Worm (Caenorhabditis elegans): ENCODE measurements around the gene M03F4.4.

M03F4.4 gene

ce11 chrX:4982009-4982625 is 24.9 kb upstream of the M03F4.4 start:
- no peak for TF ChIP-seq ets-7 (tag; optimal IDR thresholded peaks at IDR 0.05)
- no peak for TF ChIP-seq aly-1 (tag; optimal IDR thresholded peaks at IDR 0.05)
- no peak for TF ChIP-seq pes-1 (GFP tag; IDR thresholded peaks at IDR 0.05)
- no peak for TF ChIP-seq tbx-37 (GFP tag; conservative IDR thresholded peaks at IDR 0.05)
- no peak for TF ChIP-seq hmbx-1 (tag; optimal IDR thresholded peaks at IDR 0.05)
- no peak for TF ChIP-seq hnd-1 (tag; optimal IDR thresholded peaks at IDR 0.05)
- TF ChIP-seq flt-1 (GFP tag; IDR thresholded peaks at IDR 0.05): no peak
- no peak for TF ChIP-seq scrt-1 (GFP tag; IDR thresholded peaks at IDR 0.05)

- TF ChIP-seq B0310.2 (tag; optimal IDR thresholded peaks at IDR 0.05): no peak
- TF ChIP-seq scrt-1 (GFP tag; IDR thresholded peaks at IDR 0.05): no peak
- no peak for TF ChIP-seq ets-7 (tag; optimal IDR thresholded peaks at IDR 0.05)
- TF ChIP-seq flt-1 (GFP tag; IDR thresholded peaks at IDR 0.05): no peak
- no peak for TF ChIP-seq F13C5.2 (tag; optimal IDR thresholded peaks at IDR 0.05)
- TF ChIP-seq sea-1 (GFP tag; conservative IDR thresholded peaks at IDR 0.05): no peak
- no peak for TF ChIP-seq hnd-1 (tag; optimal IDR thresholded peaks at IDR 0.05)
- TF ChIP-seq hmbx-1 (tag; optimal IDR thresholded peaks at IDR 0.05): no peak
- no peak for TF ChIP-seq ama-1 (optimal IDR thresholded peaks at IDR 0.05)
- TF ChIP-seq aly-1 (tag; optimal IDR thresholded peaks at IDR 0.05): no peak
- TF ChIP-seq pes-1 (GFP tag; IDR thresholded peaks at IDR 0.05): no peak
- TF ChIP-seq tbx-11 (GFP tag; IDR thresholded peaks at IDR 0.05): no peak
- TF ChIP-seq tbx-37 (GFP tag; conservative IDR thresholded peaks at IDR 0.05): no peak
- no peak for TF ChIP-seq ceh-36 (tag; optimal IDR thresholded peaks at IDR 0.05)
- no peak for TF ChIP-seq hmg-4 (GFP tag; optimal IDR thresholded peaks at IDR 0.05)
- TF ChIP-seq tra-4 (tag; optimal IDR thresholded peaks at IDR 0.05): no peak
- TF ChIP-seq ceh-13 (GFP tag; optimal IDR thresholded peaks at IDR 0.05): no peak
Measured at ce11 chrX:4981579-4981978, 24.4 kb upstream of the M03F4.4 start.

- TF ChIP-seq F13C5.2 (tag; optimal IDR thresholded peaks at IDR 0.05) (no peak), ceh-13 (GFP tag; optimal IDR thresholded peaks at IDR 0.05) (no peak), flt-1 (GFP tag; IDR thresholded peaks at IDR 0.05) (no peak), ets-7 (tag; optimal IDR thresholded peaks at IDR 0.05) (no peak), tbx-11 (GFP tag; IDR thresholded peaks at IDR 0.05) (no peak), B0310.2 (tag; optimal IDR thresholded peaks at IDR 0.05) (no peak), hmg-4 (GFP tag; optimal IDR thresholded peaks at IDR 0.05) (no peak), sea-1 (GFP tag; conservative IDR thresholded peaks at IDR 0.05) (no peak), tbx-37 (GFP tag; conservative IDR thresholded peaks at IDR 0.05) (no peak), pes-1 (GFP tag; IDR thresholded peaks at IDR 0.05) (no peak), aly-1 (tag; optimal IDR thresholded peaks at IDR 0.05) (no peak)
Measured at ce11 chrX:4981059-4981458, 23.8 kb upstream of the M03F4.4 start.

ce11 chrX:4979060-4979459 is 21.8 kb upstream of the M03F4.4 start:
- no peak for TF ChIP-seq tbx-37 (GFP tag; conservative IDR thresholded peaks at IDR 0.05)
- no peak for TF ChIP-seq tra-4 (tag; optimal IDR thresholded peaks at IDR 0.05)
- no peak for TF ChIP-seq ama-1 (optimal IDR thresholded peaks at IDR 0.05)
- TF ChIP-seq hnd-1 (tag; optimal IDR thresholded peaks at IDR 0.05): no peak
- no peak for TF ChIP-seq tbx-11 (GFP tag; IDR thresholded peaks at IDR 0.05)
- no peak for TF ChIP-seq B0310.2 (tag; optimal IDR thresholded peaks at IDR 0.05)
- TF ChIP-seq aly-1 (tag; optimal IDR thresholded peaks at IDR 0.05): no peak
- TF ChIP-seq pes-1 (GFP tag; IDR thresholded peaks at IDR 0.05): no peak
- TF ChIP-seq hmg-4 (GFP tag; optimal IDR thresholded peaks at IDR 0.05): no peak
- no peak for TF ChIP-seq ceh-13 (GFP tag; optimal IDR thresholded peaks at IDR 0.05)
- TF ChIP-seq ets-7 (tag; optimal IDR thresholded peaks at IDR 0.05): no peak
- TF ChIP-seq F13C5.2 (tag; optimal IDR thresholded peaks at IDR 0.05): no peak
- TF ChIP-seq hmbx-1 (tag; optimal IDR thresholded peaks at IDR 0.05): no peak
- no peak for TF ChIP-seq ceh-36 (tag; optimal IDR thresholded peaks at IDR 0.05)
- no peak for TF ChIP-seq sea-1 (GFP tag; conservative IDR thresholded peaks at IDR 0.05)
- no peak for TF ChIP-seq scrt-1 (GFP tag; IDR thresholded peaks at IDR 0.05)

- TF ChIP-seq ceh-13 (GFP tag; optimal IDR thresholded peaks at IDR 0.05): no peak
- TF ChIP-seq ama-1 (optimal IDR thresholded peaks at IDR 0.05): no peak
- TF ChIP-seq ets-7 (tag; optimal IDR thresholded peaks at IDR 0.05): no peak
Measured at ce11 chrX:4978103-4978502, 20.9 kb upstream of the M03F4.4 start.

ce11 chrX:4976530-4976929 is 19.3 kb upstream of the M03F4.4 start, which contains the start of gene lfi-1:
TSS of gene lfi-1 (plus strand) at chrX:4976830.
- TF ChIP-seq tbx-11 (GFP tag; IDR thresholded peaks at IDR 0.05): no peak
- no peak for TF ChIP-seq tbx-37 (GFP tag; conservative IDR thresholded peaks at IDR 0.05)
- TF ChIP-seq pes-1 (GFP tag; IDR thresholded peaks at IDR 0.05): no peak
- no peak for TF ChIP-seq hnd-1 (tag; optimal IDR thresholded peaks at IDR 0.05)
- no peak for TF ChIP-seq ets-7 (tag; optimal IDR thresholded peaks at IDR 0.05)
- TF ChIP-seq ama-1 (optimal IDR thresholded peaks at IDR 0.05): no peak
- no peak for TF ChIP-seq ceh-13 (GFP tag; optimal IDR thresholded peaks at IDR 0.05)
- no peak for TF ChIP-seq sea-1 (GFP tag; conservative IDR thresholded peaks at IDR 0.05)
- no peak for TF ChIP-seq B0310.2 (tag; optimal IDR thresholded peaks at IDR 0.05)
- no peak for TF ChIP-seq ceh-36 (tag; optimal IDR thresholded peaks at IDR 0.05)
- TF ChIP-seq flt-1 (GFP tag; IDR thresholded peaks at IDR 0.05): no peak
- no peak for TF ChIP-seq tra-4 (tag; optimal IDR thresholded peaks at IDR 0.05)

ce11 chrX:4974486-4974885 is 17.3 kb upstream of the M03F4.4 start:
- TF ChIP-seq hmbx-1 (tag; optimal IDR thresholded peaks at IDR 0.05) (no peak), hnd-1 (tag; optimal IDR thresholded peaks at IDR 0.05) (no peak), tra-4 (tag; optimal IDR thresholded peaks at IDR 0.05) (no peak), F13C5.2 (tag; optimal IDR thresholded peaks at IDR 0.05) (no peak), B0310.2 (tag; optimal IDR thresholded peaks at IDR 0.05) (no peak), flt-1 (GFP tag; IDR thresholded peaks at IDR 0.05) (no peak), tbx-37 (GFP tag; conservative IDR thresholded peaks at IDR 0.05) (no peak), ama-1 (optimal IDR thresholded peaks at IDR 0.05) (no peak), aly-1 (tag; optimal IDR thresholded peaks at IDR 0.05) (no peak), sea-1 (GFP tag; conservative IDR thresholded peaks at IDR 0.05) (no peak), ets-7 (tag; optimal IDR thresholded peaks at IDR 0.05) (no peak), ceh-36 (tag; optimal IDR thresholded peaks at IDR 0.05) (no peak), hmg-4 (GFP tag; optimal IDR thresholded peaks at IDR 0.05) (no peak), tbx-11 (GFP tag; IDR thresholded peaks at IDR 0.05) (no peak), ceh-13 (GFP tag; optimal IDR thresholded peaks at IDR 0.05) (no peak), pes-1 (GFP tag; IDR thresholded peaks at IDR 0.05) (no peak)

Data from whole organism, early embryonic.